Fruit fly (Drosophila melanogaster): Measurements from ENCODE around the gene RpL30.
A peak's percentile ranks its signal among the peaks of the same experiment; 100 is the strongest.

RpL30 gene

DNA sequence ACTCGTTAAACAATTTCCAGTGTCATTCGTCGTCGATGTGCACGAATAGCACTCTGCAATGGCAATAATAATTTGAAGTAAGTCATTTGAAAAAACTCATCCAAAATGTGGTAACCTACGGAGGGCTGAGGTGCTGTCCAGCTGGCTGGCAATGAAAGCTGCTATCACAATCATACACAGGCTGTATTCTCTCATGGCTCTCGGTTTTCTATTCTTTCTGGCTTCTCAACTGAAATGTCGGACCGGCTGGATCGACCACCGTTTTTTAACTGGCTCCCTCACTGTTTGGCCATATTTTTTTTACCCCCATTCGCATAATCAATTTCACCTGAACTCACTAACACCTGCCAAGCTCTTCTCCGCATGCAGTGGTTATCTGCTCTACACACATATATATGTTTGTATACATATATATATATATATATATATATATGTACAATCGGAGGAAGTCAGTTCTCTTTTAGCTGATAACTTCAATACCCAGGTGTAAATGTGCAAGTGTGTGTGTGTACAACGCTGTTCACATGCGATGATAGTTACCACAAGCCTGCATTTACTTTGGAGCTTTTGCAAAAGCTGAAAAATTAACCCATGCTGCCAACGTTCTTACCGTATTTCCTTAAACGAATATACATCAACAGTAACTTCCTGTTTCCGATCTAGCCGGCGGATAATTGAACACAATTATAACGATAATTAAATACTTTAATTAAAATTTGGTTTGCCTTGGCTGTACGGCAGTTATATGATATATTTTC is 13.3 kb downstream of the RpL30 start, which contains the start of gene CG10650:
Gene CG10650, minus strand, starts transcription at position 275 of the 758 bp plus-strand sequence.
- TF ChIP-seq ttk (optimal IDR thresholded peaks at IDR 0.05) (no peak), Sin3A (optimal IDR thresholded peaks at IDR 0.05) (no peak), insv (optimal IDR thresholded peaks at IDR 0.05) (no peak), h (optimal IDR thresholded peaks at IDR 0.05) (no peak), psq (optimal IDR thresholded peaks at IDR 0.05) (no peak), Myc (optimal IDR thresholded peaks at IDR 0.05) (no peak)

DNA sequence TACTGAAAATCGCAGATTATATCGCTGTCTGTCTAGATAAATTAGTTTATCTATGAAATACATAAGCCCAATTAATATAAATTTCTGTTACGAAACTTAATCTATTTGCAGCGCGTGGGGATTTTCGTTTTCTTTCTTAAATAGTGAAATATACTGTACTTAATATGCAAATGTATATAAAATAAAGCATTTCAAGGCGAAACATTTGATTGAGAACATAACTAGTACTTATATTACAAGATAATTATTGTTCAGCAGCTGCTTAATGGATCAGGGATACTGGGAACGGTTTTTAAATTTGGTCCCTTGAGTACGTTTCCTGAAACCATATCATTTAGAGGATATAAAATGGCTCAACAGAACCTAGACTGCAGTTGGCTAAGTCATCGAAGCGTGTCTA is 16.9 kb downstream of the RpL30 start, which contains the start of gene CG46465:
Gene CG46465, plus strand, starts transcription at position 301 of the 400 bp plus-strand sequence.
- TF ChIP-seq ttk (optimal IDR thresholded peaks at IDR 0.05) = no peak
- TF ChIP-seq insv (optimal IDR thresholded peaks at IDR 0.05) = no peak
- no peak for TF ChIP-seq Myc (optimal IDR thresholded peaks at IDR 0.05)
- no peak for TF ChIP-seq Sin3A (optimal IDR thresholded peaks at IDR 0.05)
- no peak for TF ChIP-seq h (optimal IDR thresholded peaks at IDR 0.05)
- TF ChIP-seq psq (optimal IDR thresholded peaks at IDR 0.05) = no peak

DNA sequence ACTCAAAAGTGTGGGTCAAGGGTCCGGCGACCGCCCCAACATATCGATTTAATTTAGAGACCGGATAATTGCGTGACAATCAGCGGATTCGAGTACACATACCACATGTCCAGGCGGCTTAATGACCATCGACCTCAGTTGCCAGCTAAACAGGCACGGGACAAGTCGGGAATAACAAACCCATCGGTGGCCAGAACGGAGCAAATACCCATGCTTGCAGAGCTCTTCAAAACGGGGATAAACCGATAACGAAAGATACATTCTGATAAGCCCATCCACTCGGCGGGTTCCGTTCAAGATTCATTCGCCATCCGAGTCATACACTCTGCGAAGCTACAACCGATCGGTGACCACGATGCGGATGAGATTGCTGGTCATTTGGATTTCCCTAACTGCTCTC is 18.4 kb downstream of the RpL30 start, which contains the start of gene CG15169:
Gene CG15169, plus strand, starts transcription at position 301 of the 400 bp plus-strand sequence.
- TF ChIP-seq ttk (optimal IDR thresholded peaks at IDR 0.05) (no peak), Sin3A (optimal IDR thresholded peaks at IDR 0.05) (no peak), insv (optimal IDR thresholded peaks at IDR 0.05) (no peak), Myc (optimal IDR thresholded peaks at IDR 0.05) (no peak), psq (optimal IDR thresholded peaks at IDR 0.05) (no peak), h (optimal IDR thresholded peaks at IDR 0.05) (no peak)

DNA sequence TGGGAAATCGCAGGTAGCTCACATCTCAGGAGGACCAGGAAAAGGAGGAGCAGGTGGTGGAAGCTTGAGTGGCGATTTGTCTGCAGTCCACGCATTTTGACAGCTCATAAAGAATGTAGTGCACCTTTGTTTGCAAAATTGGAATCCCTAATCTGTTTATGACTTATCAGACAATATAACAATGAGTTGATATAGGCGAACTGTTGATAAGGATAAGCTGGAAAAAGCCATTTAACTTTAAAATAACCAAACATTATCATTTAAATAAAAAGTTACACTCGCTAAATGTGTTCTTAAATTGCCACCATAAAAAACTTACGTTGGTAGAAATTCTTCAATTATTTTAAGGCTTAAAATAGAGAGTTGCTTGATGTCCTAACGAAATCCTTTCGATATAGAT is 19.0 kb downstream of the RpL30 start, which contains the start of gene CG15170:
Gene CG15170, minus strand, starts transcription at position 101 of the 400 bp plus-strand sequence.
- no peak for TF ChIP-seq ttk (optimal IDR thresholded peaks at IDR 0.05)
- TF ChIP-seq insv (optimal IDR thresholded peaks at IDR 0.05) = no peak
- TF ChIP-seq Myc (optimal IDR thresholded peaks at IDR 0.05) = no peak
- TF ChIP-seq psq (optimal IDR thresholded peaks at IDR 0.05) = no peak
- no peak for TF ChIP-seq h (optimal IDR thresholded peaks at IDR 0.05)
- TF ChIP-seq Sin3A (optimal IDR thresholded peaks at IDR 0.05) = no peak

DNA sequence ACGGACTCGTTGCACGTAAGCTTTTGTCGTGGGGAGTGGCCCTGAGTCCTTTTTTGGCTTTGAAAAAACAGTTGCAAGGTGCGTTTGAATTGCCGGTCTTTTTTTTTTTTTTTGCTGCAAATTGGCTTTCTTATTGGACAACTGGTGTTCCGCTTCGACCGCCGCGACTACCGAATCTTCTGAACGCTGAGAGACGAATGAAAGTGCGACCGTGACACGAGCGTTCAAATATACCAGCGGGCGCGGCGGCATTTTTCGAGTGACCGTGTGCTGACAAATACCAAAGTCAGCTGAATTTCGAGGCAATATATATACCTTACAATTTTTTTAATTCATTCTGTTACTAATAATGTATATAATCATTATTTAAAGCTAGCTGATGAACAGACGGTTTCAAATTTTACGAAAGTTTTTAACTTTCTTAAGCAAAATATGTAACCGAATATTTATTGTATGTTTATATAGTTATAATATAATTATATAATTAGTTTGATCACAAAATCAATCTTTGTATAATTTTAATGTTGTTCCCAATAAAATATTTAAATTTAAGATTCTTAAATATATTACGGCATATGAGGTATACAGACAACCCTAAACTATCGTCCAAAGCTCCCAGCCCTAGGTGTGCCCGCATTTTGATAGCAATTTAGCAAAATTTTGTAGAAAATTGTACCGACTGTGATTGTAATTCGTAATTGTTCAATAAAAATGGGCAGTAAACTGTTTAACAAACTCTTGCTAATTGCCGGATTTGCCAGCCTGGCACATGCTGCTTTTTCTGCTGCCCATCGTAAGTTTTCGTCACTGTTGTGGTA is 21.8 kb downstream of the RpL30 start, which contains the start of the genes Swip-1 and EMC5:
Gene Swip-1, minus strand, starts transcription at position 203 of the 818 bp plus-strand sequence.
Gene EMC5, plus strand, starts transcription at position 630 of the 818 bp plus-strand sequence.
- TF ChIP-seq h (optimal IDR thresholded peaks at IDR 0.05) = no peak
- no peak for TF ChIP-seq Sin3A (optimal IDR thresholded peaks at IDR 0.05)
- no peak for TF ChIP-seq ttk (optimal IDR thresholded peaks at IDR 0.05)
- no peak for TF ChIP-seq Myc (optimal IDR thresholded peaks at IDR 0.05)
- TF ChIP-seq insv (optimal IDR thresholded peaks at IDR 0.05) = no peak
- TF ChIP-seq psq (optimal IDR thresholded peaks at IDR 0.05) = no peak

DNA sequence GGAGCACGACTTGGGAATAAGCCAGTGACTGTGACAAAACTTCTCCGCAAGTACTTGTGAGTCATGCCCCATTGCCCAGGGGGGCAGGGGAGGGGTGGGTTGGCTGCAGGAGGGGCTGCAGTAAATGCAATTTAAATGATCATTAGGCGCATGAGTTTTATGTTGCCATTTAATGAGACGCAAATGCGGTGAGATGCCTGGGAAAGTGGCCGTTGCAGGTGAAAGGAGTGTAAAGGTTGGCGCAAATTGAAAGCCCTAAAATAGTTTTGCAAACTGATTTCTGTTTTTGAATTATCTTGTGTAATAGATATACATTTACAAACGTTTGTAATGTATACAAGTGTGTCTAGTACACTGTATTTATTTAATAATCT is 23.0 kb downstream of the RpL30 start:
- TF ChIP-seq insv (optimal IDR thresholded peaks at IDR 0.05) (no peak), h (optimal IDR thresholded peaks at IDR 0.05) (no peak), Sin3A (optimal IDR thresholded peaks at IDR 0.05) (no peak), ttk (optimal IDR thresholded peaks at IDR 0.05) (peak; percentile 92)

DNA sequence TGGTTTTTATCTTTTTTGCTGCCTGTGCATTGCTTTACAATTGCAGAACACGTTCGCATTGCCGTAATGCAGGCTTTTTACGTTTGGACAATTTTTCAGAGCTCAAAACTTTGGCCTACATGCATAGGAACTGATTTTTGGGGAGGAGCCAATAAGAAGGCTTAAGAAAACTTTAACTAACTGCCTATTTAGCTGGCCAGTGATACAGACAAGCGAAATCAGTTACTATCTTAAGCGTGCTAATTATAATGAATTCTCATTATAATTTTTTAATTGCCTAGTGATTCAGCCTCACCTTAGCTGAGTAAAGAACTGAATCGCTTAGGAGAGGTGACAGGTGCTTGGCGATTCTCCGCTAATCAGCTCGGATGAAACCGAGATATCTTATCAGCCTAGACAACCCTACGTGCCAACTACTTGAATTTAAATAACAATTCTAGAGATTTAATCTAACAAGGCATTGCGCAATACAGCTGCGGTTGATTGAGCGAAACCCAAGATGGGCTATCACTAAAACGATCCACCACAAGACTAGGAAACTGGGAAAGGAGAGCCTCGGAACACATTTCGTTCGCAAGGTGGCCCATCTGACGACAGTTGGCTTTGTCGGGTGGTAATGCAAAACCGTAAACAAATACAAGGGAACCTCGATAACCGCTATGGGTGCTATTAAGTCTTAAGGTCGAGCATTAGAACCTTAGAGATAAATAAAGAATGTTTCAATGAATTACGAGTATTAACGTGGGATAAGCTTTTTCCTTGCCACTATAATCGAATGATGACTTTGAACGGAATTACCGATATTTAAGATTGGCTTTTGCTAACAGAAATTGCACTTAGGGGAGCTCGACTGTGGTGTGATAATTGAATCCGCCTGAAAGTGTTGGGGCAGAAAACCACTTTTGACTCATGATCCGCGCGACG is 23.6 kb downstream of the RpL30 start:
- TF ChIP-seq Sin3A (optimal IDR thresholded peaks at IDR 0.05) (no peak), h (optimal IDR thresholded peaks at IDR 0.05) (no peak), insv (optimal IDR thresholded peaks at IDR 0.05) (no peak), ttk (optimal IDR thresholded peaks at IDR 0.05) (no peak), Myc (optimal IDR thresholded peaks at IDR 0.05) (no peak), psq (optimal IDR thresholded peaks at IDR 0.05) (no peak)

DNA sequence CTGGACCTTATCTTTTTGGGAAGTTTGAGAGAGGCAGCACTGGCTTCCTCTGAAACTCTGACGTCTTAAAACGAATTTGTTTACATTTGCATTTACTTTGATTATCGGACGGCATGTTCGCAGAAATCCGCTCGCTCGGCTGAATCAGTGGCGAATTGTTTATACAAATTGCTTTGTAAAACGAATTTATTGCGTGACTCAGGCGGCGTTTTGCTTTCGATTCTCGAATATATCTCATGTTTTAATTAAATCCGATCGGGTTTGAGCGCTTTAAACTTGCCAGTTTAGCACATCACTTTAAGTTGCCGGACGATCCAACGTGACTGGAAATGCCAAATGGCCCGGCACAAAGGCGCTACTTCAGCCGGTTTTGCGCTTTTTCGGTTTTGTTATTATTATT is 24.9 kb downstream of the RpL30 start:
- TF ChIP-seq Sin3A (optimal IDR thresholded peaks at IDR 0.05) (no peak), insv (optimal IDR thresholded peaks at IDR 0.05) (no peak), Myc (optimal IDR thresholded peaks at IDR 0.05) (no peak), h (optimal IDR thresholded peaks at IDR 0.05) (no peak), ttk (optimal IDR thresholded peaks at IDR 0.05) (no peak), psq (optimal IDR thresholded peaks at IDR 0.05) (no peak)

DNA sequence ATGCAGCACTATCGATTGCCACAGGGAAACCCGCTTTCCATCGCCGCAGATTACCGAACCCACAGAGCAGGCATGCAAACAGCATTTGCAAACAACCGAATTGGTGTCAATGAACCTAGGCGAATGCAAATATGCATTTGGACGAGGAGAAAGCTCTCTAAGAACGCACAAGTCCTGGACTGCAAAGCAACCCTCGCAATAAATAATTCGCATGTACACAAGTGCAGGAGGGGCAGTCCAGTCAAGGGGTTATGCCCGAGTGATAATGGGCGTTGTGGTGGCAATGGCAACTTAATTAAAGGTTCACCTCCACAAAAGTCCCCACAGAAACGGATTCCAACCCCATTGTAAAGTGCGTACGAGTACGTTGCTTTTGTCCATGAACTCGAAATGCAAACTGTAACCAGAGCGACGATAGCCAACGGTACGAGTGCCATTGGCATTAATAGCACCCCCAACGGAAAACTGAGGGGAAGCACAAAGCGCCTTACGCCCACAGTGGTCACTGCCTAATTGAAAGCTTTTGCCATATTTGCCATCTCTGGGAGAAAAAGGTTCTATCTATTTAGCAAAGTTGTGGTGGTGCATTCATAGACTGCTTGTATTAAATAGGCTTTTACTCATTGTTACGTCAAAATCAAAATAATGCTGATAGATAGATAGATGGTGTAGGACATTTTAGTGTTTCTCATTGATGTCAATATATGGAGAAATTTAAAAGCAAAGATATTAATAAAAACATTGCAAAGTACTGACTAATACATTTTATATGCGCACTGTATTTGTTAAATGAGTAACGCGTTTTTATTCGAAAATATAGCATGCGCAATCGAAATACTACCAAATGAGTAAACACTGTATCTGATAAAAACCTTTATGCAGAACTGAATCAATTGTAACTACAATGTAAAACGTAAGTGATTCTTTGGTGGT is 26.0 kb downstream of the RpL30 start:
- TF ChIP-seq h (optimal IDR thresholded peaks at IDR 0.05) (no peak), insv (optimal IDR thresholded peaks at IDR 0.05) (no peak), Sin3A (optimal IDR thresholded peaks at IDR 0.05) (no peak), psq (optimal IDR thresholded peaks at IDR 0.05) (no peak), Myc (optimal IDR thresholded peaks at IDR 0.05) (no peak), ttk (optimal IDR thresholded peaks at IDR 0.05) (no peak)

DNA sequence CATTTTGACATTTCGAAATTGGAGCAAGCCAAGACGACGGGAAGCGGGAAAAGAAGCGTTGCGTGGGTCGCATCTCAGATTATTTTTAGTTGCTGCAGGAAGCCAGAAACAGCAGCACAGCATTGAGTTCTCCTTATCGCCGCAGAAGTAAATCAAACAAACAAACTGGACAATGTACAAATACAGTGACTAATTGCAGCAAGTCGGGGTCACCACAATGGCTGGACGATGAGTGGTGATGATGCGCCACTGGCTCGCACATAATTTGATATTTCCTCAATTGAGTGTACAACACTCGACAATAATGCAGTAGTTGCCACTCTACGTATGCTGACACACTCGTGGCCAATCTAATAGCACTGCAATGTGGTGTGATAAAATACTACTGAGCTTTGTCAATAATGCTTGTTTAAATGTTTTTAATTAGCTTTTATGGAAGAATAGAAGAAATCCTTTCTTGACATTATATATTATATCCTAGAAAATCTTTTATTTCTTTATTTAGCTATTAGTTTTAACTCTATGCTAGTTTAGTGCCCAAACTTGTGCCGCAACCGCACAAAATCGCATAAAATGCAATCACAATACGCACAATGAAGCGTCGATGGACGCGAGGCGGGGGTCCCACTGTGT is 27.0 kb downstream of the RpL30 start:
- TF ChIP-seq Sin3A (optimal IDR thresholded peaks at IDR 0.05) = no peak
- no peak for TF ChIP-seq Myc (optimal IDR thresholded peaks at IDR 0.05)
- TF ChIP-seq h (optimal IDR thresholded peaks at IDR 0.05) = no peak
- TF ChIP-seq insv (optimal IDR thresholded peaks at IDR 0.05) = no peak
- TF ChIP-seq psq (optimal IDR thresholded peaks at IDR 0.05) = no peak
- no peak for TF ChIP-seq ttk (optimal IDR thresholded peaks at IDR 0.05)
